Worm (Caenorhabditis elegans) whole organism, mixed stage, embryonic: ENCODE data around the gene C14E2.3.
A peak's percentile ranks its signal among the peaks of the same experiment; 100 is the strongest.

Source experiments
- M03D4.4 ChIP-seq: sonication (generic microtip); optimal IDR thresholded peaks from 2 replicates; lab custom pipeline; 2017; ENCODE audit warnings: mild to moderate bottlenecking, missing genetic modification characterization, missing compliant biosample characterization
- bed-3 ChIP-seq: fragments of 200-800 bp; sonication (Bioruptor generic); optimal IDR thresholded peaks from 3 replicates; lab custom pipeline; 2018; ENCODE audit warnings: mild to moderate bottlenecking, missing genetic modification characterization, moderate library complexity, missing compliant biosample characterization
- blmp-1 ChIP-seq: fragments of 150-350 bp; optimal IDR thresholded peaks from 2 replicates; lab custom pipeline; 2014; ENCODE audit warnings: missing biosample characterization, missing genetic modification characterization
- ceh-39 ChIP-seq: fragments of 150-350 bp; optimal IDR thresholded peaks from 2 replicates; lab custom pipeline; 2014; ENCODE audit warnings: missing biosample characterization, missing genetic modification characterization
- ceh-43 ChIP-seq: fragments of 200-800 bp; sonication (Bioruptor generic); optimal IDR thresholded peaks from 2 replicates; lab custom pipeline; 2018; ENCODE audit warnings: mild to moderate bottlenecking, missing genetic modification characterization, moderate library complexity, missing compliant biosample characterization
- ceh-83 ChIP-seq: fragments of 200-800 bp; sonication (Bioruptor generic); optimal IDR thresholded peaks from 2 replicates; lab custom pipeline; 2018; ENCODE audit warnings: mild to moderate bottlenecking, missing genetic modification characterization, missing compliant biosample characterization
- ces-1 ChIP-seq: fragments of 150-350 bp; optimal IDR thresholded peaks from 2 replicates; lab custom pipeline; 2014; ENCODE audit warnings: missing biosample characterization, missing genetic modification reagents, missing genetic modification characterization
- cnd-1 ChIP-seq: fragments of 200-800 bp; sonication (Bioruptor generic); optimal IDR thresholded peaks from 2 replicates; lab custom pipeline; 2018; ENCODE audit warnings: mild to moderate bottlenecking, missing genetic modification characterization, missing compliant biosample characterization
- drap-1 ChIP-seq: fragments of 200-800 bp; sonication (Bioruptor generic); optimal IDR thresholded peaks from 3 replicates; lab custom pipeline; 2018; ENCODE audit warnings: mild to moderate bottlenecking, missing genetic modification characterization, missing compliant biosample characterization
- elt-1 ChIP-seq: sonication (generic microtip); optimal IDR thresholded peaks from 2 replicates; lab custom pipeline; 2017; ENCODE audit warnings: missing genetic modification characterization, mild to moderate bottlenecking, missing compliant biosample characterization, antibody characterized with exemption, moderate library complexity, borderline replicate concordance; ENCODE audit not compliant: insufficient read depth
- elt-3 ChIP-seq: fragments of 150-350 bp; optimal IDR thresholded peaks from 2 replicates; lab custom pipeline; 2014; ENCODE audit warnings: missing biosample characterization, missing genetic modification characterization
- flh-1 ChIP-seq: fragments of 200-800 bp; sonication (Bioruptor generic); optimal IDR thresholded peaks from 2 replicates; lab custom pipeline; 2018; ENCODE audit warnings: mild to moderate bottlenecking, missing genetic modification characterization, moderate library complexity, missing compliant biosample characterization
- ham-2 ChIP-seq: fragments of 200-800 bp; sonication (Bioruptor generic); optimal IDR thresholded peaks from 2 replicates; lab custom pipeline; 2018; ENCODE audit warnings: mild to moderate bottlenecking, missing genetic modification characterization, missing compliant biosample characterization
- hlh-1 ChIP-seq: fragments of 150-350 bp; optimal IDR thresholded peaks from 2 replicates; lab custom pipeline; 2014; ENCODE audit warnings: missing biosample characterization, missing genetic modification reagents, missing genetic modification characterization
- lin-13 ChIP-seq: fragments of 150-350 bp; optimal IDR thresholded peaks from 2 replicates; lab custom pipeline; 2014; ENCODE audit warnings: missing biosample characterization, missing genetic modification characterization
- lin-32 ChIP-seq: fragments of 200-800 bp; sonication (Bioruptor generic); optimal IDR thresholded peaks from 2 replicates; lab custom pipeline; 2018; ENCODE audit warnings: mild to moderate bottlenecking, missing genetic modification characterization, missing compliant biosample characterization
- lsy-2 ChIP-seq: fragments of 150-350 bp; optimal IDR thresholded peaks from 2 replicates; lab custom pipeline; 2014; ENCODE audit warnings: missing biosample characterization, missing genetic modification characterization
- mab-5 ChIP-seq: fragments of 150-350 bp; optimal IDR thresholded peaks from 2 replicates; lab custom pipeline; 2014; ENCODE audit warnings: missing biosample characterization, missing genetic modification characterization
- mep-1 ChIP-seq: fragments of 150-350 bp; optimal IDR thresholded peaks from 2 replicates; lab custom pipeline; 2017; ENCODE audit warnings: missing biosample characterization, missing genetic modification reagents, missing genetic modification characterization, inconsistent platforms
- mls-2 ChIP-seq: sonication (generic microtip); optimal IDR thresholded peaks from 2 replicates; lab custom pipeline; 2016; ENCODE audit warnings: mild to moderate bottlenecking, missing genetic modification characterization, moderate library complexity, missing compliant biosample characterization
- nhr-12 ChIP-seq: fragments of 150-350 bp; optimal IDR thresholded peaks from 2 replicates; lab custom pipeline; 2014; ENCODE audit warnings: missing biosample characterization, missing genetic modification characterization
- nhr-2 ChIP-seq: fragments of 150-350 bp; optimal IDR thresholded peaks from 2 replicates; lab custom pipeline; 2014; ENCODE audit warnings: missing biosample characterization, missing genetic modification characterization
- nhr-237 ChIP-seq: fragments of 150-350 bp; optimal IDR thresholded peaks from 2 replicates; lab custom pipeline; 2014; ENCODE audit warnings: missing biosample characterization, missing genetic modification characterization
- nhr-28 ChIP-seq: fragments of 150-350 bp; optimal IDR thresholded peaks from 2 replicates; lab custom pipeline; 2014; ENCODE audit warnings: missing biosample characterization, missing genetic modification characterization
- nhr-76 ChIP-seq: sonication (generic microtip); optimal IDR thresholded peaks from 2 replicates; lab custom pipeline; 2017; ENCODE audit warnings: missing biosample characterization, missing genetic modification characterization
- pha-4 ChIP-seq: fragments of 150-350 bp; optimal IDR thresholded peaks from 2 replicates; lab custom pipeline; 2018; ENCODE audit warnings: missing biosample characterization, missing genetic modification reagents, missing genetic modification characterization
- sem-2 ChIP-seq: fragments of 200-800 bp; sonication (Bioruptor generic); optimal IDR thresholded peaks from 2 replicates; lab custom pipeline; 2018; ENCODE audit warnings: mild to moderate bottlenecking, missing genetic modification characterization, missing compliant biosample characterization
- snpc-4 ChIP-seq: fragments of 150-350 bp; optimal IDR thresholded peaks from 2 replicates; lab custom pipeline; 2014; ENCODE audit warnings: missing biosample characterization, missing genetic modification characterization
- sptf-1 ChIP-seq: sonication (generic microtip); optimal IDR thresholded peaks from 2 replicates; lab custom pipeline; 2017; ENCODE audit warnings: mild to moderate bottlenecking, missing genetic modification characterization, moderate library complexity, missing compliant biosample characterization
- tbx-8 ChIP-seq: fragments of 200-800 bp; sonication (Bioruptor generic); optimal IDR thresholded peaks from 2 replicates; lab custom pipeline; 2018; ENCODE audit warnings: mild to moderate bottlenecking, missing genetic modification characterization, moderate library complexity, missing compliant biosample characterization
- unc-120 ChIP-seq: sonication (generic microtip); optimal IDR thresholded peaks from 2 replicates; lab custom pipeline; 2017; ENCODE audit warnings: missing genetic modification characterization, missing compliant biosample characterization; ENCODE audit not compliant: poor library complexity, severe bottlenecking
- unc-39 ChIP-seq: fragments of 150-350 bp; optimal IDR thresholded peaks from 2 replicates; lab custom pipeline; 2014; ENCODE audit warnings: missing biosample characterization, missing genetic modification characterization
- unc-62 ChIP-seq: fragments of 150-350 bp; optimal IDR thresholded peaks from 2 replicates; lab custom pipeline; 2014; ENCODE audit warnings: missing biosample characterization, missing genetic modification reagents, missing genetic modification characterization
- zip-8 ChIP-seq: fragments of 150-350 bp; optimal IDR thresholded peaks from 2 replicates; lab custom pipeline; 2014; ENCODE audit warnings: missing biosample characterization, missing genetic modification characterization
- ztf-11 ChIP-seq: fragments of 150-350 bp; optimal IDR thresholded peaks from 2 replicates; lab custom pipeline; 2014; ENCODE audit warnings: missing biosample characterization, missing genetic modification characterization

C14E2.3 gene

DNA sequence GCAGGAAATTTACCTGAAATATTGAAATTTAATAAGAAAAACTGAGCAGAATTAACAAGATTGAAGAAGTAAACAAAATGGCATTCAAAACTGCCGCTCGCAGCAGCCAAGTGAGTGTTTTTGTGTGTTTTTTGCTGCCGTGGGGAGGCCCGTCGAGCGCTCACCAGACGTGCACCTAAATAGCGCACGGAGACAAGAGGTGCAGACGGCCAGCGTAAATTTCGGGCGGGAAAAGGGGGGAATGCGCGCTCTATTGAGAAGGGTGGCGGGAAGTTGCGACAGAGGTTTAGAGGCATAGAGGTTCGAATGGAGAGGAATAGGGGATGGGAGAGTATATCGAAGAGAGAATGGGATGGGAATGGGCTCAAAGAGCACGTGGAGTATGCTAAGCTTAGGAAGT lies 44.8 kb upstream of the C14E2.3 start, which contains the start of gene ceh-39:
Gene ceh-39, minus strand, starts transcription at position 13 of the 400 bp plus-strand sequence.
- TF ChIP-seq tbx-8 (GFP tag; lab: Kevin White, UChicago) (peak; percentile 11), lin-13 (tag; lab: Kevin White, UChicago) (peak; percentile 52), nhr-76 (tag; lab: Kevin White, UChicago) (no peak), lin-32 (GFP tag; lab: Kevin White, UChicago) (no peak), unc-120 (peak; percentile 44), ces-1 (GFP tag; lab: Kevin White, UChicago) (peak; percentile 49), snpc-4 (no peak), unc-39 (tag; lab: Kevin White, UChicago) (no peak), sem-2 (no peak), pha-4 (tag; lab: Kevin White, UChicago) (peak; percentile 64), ceh-83 (GFP tag; lab: Kevin White, UChicago) (no peak), nhr-28 (no peak), sptf-1 (tag; lab: Kevin White, UChicago) (peak; percentile 67), ztf-11 (tag; lab: Kevin White, UChicago) (no peak), drap-1 (peak; percentile 53), mls-2 (tag; lab: Kevin White, UChicago) (peak; percentile 12), bed-3 (no peak), elt-1 (tag; lab: Kevin White, UChicago) (no peak), blmp-1 (tag; lab: Kevin White, UChicago) (no peak), flh-1 (GFP tag; lab: Kevin White, UChicago) (no peak), hlh-1 (tag; lab: Kevin White, UChicago) (peak; percentile 42), M03D4.4 (tag; lab: Kevin White, UChicago) (peak; percentile 40), nhr-2 (peak; percentile 34), nhr-237 (tag; lab: Kevin White, UChicago) (peak; percentile 27), elt-3 (tag; lab: Kevin White, UChicago) (no peak), ceh-39 (tag; lab: Kevin White, UChicago) (no peak), unc-62 (GFP tag; lab: Kevin White, UChicago) (peak; percentile 27), ceh-43 (GFP tag; lab: Kevin White, UChicago) (no peak), lsy-2 (tag; lab: Kevin White, UChicago) (peak; percentile 18), nhr-12 (tag; lab: Kevin White, UChicago) (no peak), ham-2 (GFP tag; lab: Kevin White, UChicago) (no peak), mab-5 (tag; lab: Kevin White, UChicago) (no peak), mep-1 (tag; lab: Kevin White, UChicago) (peak; percentile 64), cnd-1 (tag; lab: Kevin White, UChicago) (peak; percentile 14), zip-8 (no peak)
- TF ChIP-seq, all 35 proteins: peak for 16

DNA sequence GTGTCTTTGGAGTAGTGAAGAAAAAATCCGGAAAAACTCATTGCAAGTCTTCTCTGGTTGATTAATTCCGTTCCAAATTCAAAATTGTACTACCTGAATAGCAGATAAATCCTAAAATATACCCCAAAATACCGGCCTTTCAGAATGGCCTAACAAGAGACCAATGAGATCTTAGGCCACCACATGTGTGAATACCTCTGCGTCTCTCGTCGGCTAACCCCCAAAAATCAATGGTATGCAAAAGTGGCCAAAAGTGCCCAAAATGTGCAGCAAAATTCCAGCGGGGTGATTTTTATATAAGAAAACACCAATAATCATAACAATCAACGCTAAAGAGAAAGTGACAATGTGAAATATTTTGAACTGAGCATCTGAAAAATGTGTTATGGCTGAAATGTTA lies 42.3 kb upstream of the C14E2.3 start, which contains the start of gene T26C11.9:
Gene T26C11.9, minus strand, starts transcription at position 254 of the 400 bp plus-strand sequence.
- TF ChIP-seq unc-62 (GFP tag; lab: Kevin White, UChicago): no peak
- no peak for TF ChIP-seq lin-13 (tag; lab: Kevin White, UChicago)
- TF ChIP-seq ceh-39 (tag; lab: Kevin White, UChicago): no peak
- TF ChIP-seq drap-1: no peak
- no peak for TF ChIP-seq unc-39 (tag; lab: Kevin White, UChicago)
- no peak for TF ChIP-seq mls-2 (tag; lab: Kevin White, UChicago)
- TF ChIP-seq unc-120: peak; percentile 4
- no peak for TF ChIP-seq sem-2
- no peak for TF ChIP-seq mab-5 (tag; lab: Kevin White, UChicago)
- peak; percentile 17 for TF ChIP-seq ces-1 (GFP tag; lab: Kevin White, UChicago)
- TF ChIP-seq cnd-1 (tag; lab: Kevin White, UChicago): no peak
- TF ChIP-seq lsy-2 (tag; lab: Kevin White, UChicago): no peak
- no peak for TF ChIP-seq flh-1 (GFP tag; lab: Kevin White, UChicago)
- no peak for TF ChIP-seq ceh-83 (GFP tag; lab: Kevin White, UChicago)
- no peak for TF ChIP-seq zip-8
- TF ChIP-seq mep-1 (tag; lab: Kevin White, UChicago): no peak
- TF ChIP-seq, all 35 proteins: peak for 2

DNA sequence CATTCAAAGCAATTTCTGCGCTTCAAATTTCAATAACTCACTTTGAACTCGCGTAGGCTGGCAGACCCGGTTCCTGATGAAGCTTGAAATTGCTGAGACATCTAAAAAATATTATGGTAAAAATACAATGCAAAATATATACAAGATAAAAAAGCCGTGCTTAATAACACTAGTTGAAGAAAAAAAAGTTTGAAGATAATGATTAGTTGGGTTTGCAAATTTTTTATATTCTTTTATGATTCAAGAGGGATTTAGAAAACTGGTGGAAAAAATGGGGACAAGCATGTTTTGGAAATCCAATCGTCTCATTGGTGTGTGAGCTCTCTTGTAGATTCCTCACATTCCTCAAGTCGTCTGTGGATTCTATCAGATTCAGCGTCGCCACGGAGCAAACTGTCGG lies 41.3 kb upstream of the C14E2.3 start, which contains the start of gene ceh-21:
Gene ceh-21, minus strand, starts transcription at position 101 of the 400 bp plus-strand sequence.
- TF ChIP-seq ceh-39 (tag; lab: Kevin White, UChicago): no peak
- no peak for TF ChIP-seq elt-1 (tag; lab: Kevin White, UChicago)
- TF ChIP-seq sem-2: no peak
- no peak for TF ChIP-seq tbx-8 (GFP tag; lab: Kevin White, UChicago)
- no peak for TF ChIP-seq flh-1 (GFP tag; lab: Kevin White, UChicago)
- no peak for TF ChIP-seq ham-2 (GFP tag; lab: Kevin White, UChicago)
- TF ChIP-seq blmp-1 (tag; lab: Kevin White, UChicago): no peak
- TF ChIP-seq mep-1 (tag; lab: Kevin White, UChicago): no peak
- no peak for TF ChIP-seq nhr-12 (tag; lab: Kevin White, UChicago)
- TF ChIP-seq lsy-2 (tag; lab: Kevin White, UChicago): no peak
- TF ChIP-seq sptf-1 (tag; lab: Kevin White, UChicago): no peak
- no peak for TF ChIP-seq elt-3 (tag; lab: Kevin White, UChicago)
- no peak for TF ChIP-seq nhr-28
- no peak for TF ChIP-seq ceh-83 (GFP tag; lab: Kevin White, UChicago)
- no peak for TF ChIP-seq cnd-1 (tag; lab: Kevin White, UChicago)
- TF ChIP-seq mab-5 (tag; lab: Kevin White, UChicago): no peak
- TF ChIP-seq mls-2 (tag; lab: Kevin White, UChicago): no peak
- TF ChIP-seq nhr-237 (tag; lab: Kevin White, UChicago): no peak
- no peak for TF ChIP-seq snpc-4
